Worm (Caenorhabditis elegans): ENCODE data around the gene F11D11.4.

DNA sequence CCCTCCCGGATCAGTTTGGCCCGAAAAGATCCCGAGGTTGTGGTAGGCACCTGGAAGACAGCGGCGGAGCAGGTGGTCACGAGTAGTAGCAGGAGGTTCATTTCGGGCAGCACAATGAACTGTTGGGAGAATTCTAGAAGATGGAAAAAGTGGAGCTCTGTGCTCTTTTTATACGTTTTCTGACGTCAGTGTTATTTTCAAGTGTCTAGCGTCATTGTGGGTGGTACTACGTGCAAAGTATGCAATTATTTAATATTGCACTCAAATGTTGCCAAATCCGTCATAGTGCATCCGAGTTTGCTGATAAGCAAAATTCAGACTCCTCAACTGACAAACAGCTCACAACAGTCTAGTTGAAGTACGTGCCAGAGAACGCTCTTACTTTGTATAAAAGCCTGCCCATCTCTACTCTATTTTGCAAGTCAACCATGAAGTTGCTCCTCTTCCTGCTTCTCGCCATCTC is 29.6 kb upstream of the F11D11.4 start, which contains the start of the genes asp-18 and scl-19:
- no peak for TF ChIP-seq hmg-4 (GFP tag; optimal IDR thresholded peaks at IDR 0.05)
- TF ChIP-seq ama-1 (optimal IDR thresholded peaks at IDR 0.05) = no peak
- no peak for TF ChIP-seq hmbx-1 (tag; optimal IDR thresholded peaks at IDR 0.05)
- TF ChIP-seq tbx-11 (GFP tag; IDR thresholded peaks at IDR 0.05) = no peak
- no peak for TF ChIP-seq ets-7 (tag; optimal IDR thresholded peaks at IDR 0.05)
- TF ChIP-seq pes-1 (GFP tag; IDR thresholded peaks at IDR 0.05) = no peak

Data from whole organism, early embryonic.